Worm (Caenorhabditis elegans) whole organism, L4/young adult: Measurements from ENCODE around the gene hlh-11.

ENCODE experiments used
- W03F9.2 ChIP-seq: fragments of 150-350 bp; optimal IDR thresholded peaks from 2 replicates; lab custom pipeline; 2014; ENCODE audit warnings: missing biosample characterization, missing genetic modification characterization
- dao-5 ChIP-seq: sonication (generic microtip); optimal IDR thresholded peaks from 2 replicates; lab custom pipeline; 2016; ENCODE audit warnings: missing genotype, missing genetic modification characterization, moderate library complexity, missing compliant biosample characterization
- him-1 ChIP-seq: sonication (generic microtip); optimal IDR thresholded peaks from 2 replicates; lab custom pipeline; 2016; ENCODE audit warnings: missing genotype, missing genetic modification reagents, missing genetic modification characterization, missing compliant biosample characterization

ce11 chrIII:9600645-9601044 lies 18.9 kb upstream of the hlh-11 start, which contains the start of gene F58A4.2:
- TF ChIP-seq dao-5 (tag; lab: Kevin White, UChicago) (no peak), him-1 (tag; lab: Kevin White, UChicago) (no peak), W03F9.2 (tag; lab: Kevin White, UChicago) (no peak)
